Worm (Caenorhabditis elegans): Measurements from ENCODE around the gene exc-12.
A peak's percentile ranks its signal among the peaks of the same experiment; 100 is the strongest.

The exc-12 gene

ce11 chrIII:13530838-13531237, 39.4 kb downstream of the exc-12 start:
- no peak for TF ChIP-seq lin-11 (tag; optimal IDR thresholded peaks at IDR 0.05)
- no peak for TF ChIP-seq ama-1 (optimal IDR thresholded peaks at IDR 0.05)
- no peak for TF ChIP-seq C34F6.9 (tag; optimal IDR thresholded peaks at IDR 0.05)
- TF ChIP-seq egl-27 (tag; optimal IDR thresholded peaks at IDR 0.05): no peak
- no peak for TF ChIP-seq nhr-6 (tag; optimal IDR thresholded peaks at IDR 0.05)
- no peak for TF ChIP-seq R02D3.7 (tag; optimal IDR thresholded peaks at IDR 0.05)
- TF ChIP-seq sem-4 (tag; optimal IDR thresholded peaks at IDR 0.05): no peak
- TF ChIP-seq nhr-23 (tag; optimal IDR thresholded peaks at IDR 0.05): no peak
- TF ChIP-seq nhr-12 (tag; optimal IDR thresholded peaks at IDR 0.05): no peak
- TF ChIP-seq elt-3 (tag; optimal IDR thresholded peaks at IDR 0.05): no peak
- TF ChIP-seq Y55F3AM.14 (GFP tag; optimal IDR thresholded peaks at IDR 0.05): no peak
- no peak for TF ChIP-seq dmd-4 (tag; optimal IDR thresholded peaks at IDR 0.05)
- TF ChIP-seq ztf-11 (tag; optimal IDR thresholded peaks at IDR 0.05): no peak
- TF ChIP-seq lin-39 (tag; optimal IDR thresholded peaks at IDR 0.05): no peak
- TF ChIP-seq crh-2 (tag; optimal IDR thresholded peaks at IDR 0.05): no peak
- TF ChIP-seq peb-1 (tag; optimal IDR thresholded peaks at IDR 0.05): no peak
- no peak for TF ChIP-seq elt-1 (tag; optimal IDR thresholded peaks at IDR 0.05)

ce11 chrIII:13530017-13530416, 40.2 kb downstream of the exc-12 start:
- TF ChIP-seq egl-27 (tag; optimal IDR thresholded peaks at IDR 0.05): no peak
- no peak for TF ChIP-seq alr-1 (tag; optimal IDR thresholded peaks at IDR 0.05)
- TF ChIP-seq peb-1 (tag; optimal IDR thresholded peaks at IDR 0.05): no peak
- TF ChIP-seq sma-9 (GFP tag; optimal IDR thresholded peaks at IDR 0.05): peak; percentile 50
- TF ChIP-seq sma-9 (tag; optimal IDR thresholded peaks at IDR 0.05): no peak
- TF ChIP-seq gmeb-1 (tag; optimal IDR thresholded peaks at IDR 0.05): peak; percentile 75
- TF ChIP-seq C34F6.9 (tag; optimal IDR thresholded peaks at IDR 0.05): peak; percentile 53
- no peak for TF ChIP-seq dmd-4 (tag; optimal IDR thresholded peaks at IDR 0.05)
- TF ChIP-seq ceh-82 (tag; optimal IDR thresholded peaks at IDR 0.05): no peak
- TF ChIP-seq fos-1 (tag; optimal IDR thresholded peaks at IDR 0.05): peak; percentile 5
- peak; percentile 71 for TF ChIP-seq lin-11 (tag; optimal IDR thresholded peaks at IDR 0.05)
- TF ChIP-seq nhr-129 (tag; optimal IDR thresholded peaks at IDR 0.05): peak; percentile 53
- TF ChIP-seq F13H6.1 (tag; optimal IDR thresholded peaks at IDR 0.05): peak; percentile 41
- no peak for TF ChIP-seq ceh-16 (tag; optimal IDR thresholded peaks at IDR 0.05)
- no peak for TF ChIP-seq nhr-237 (tag; optimal IDR thresholded peaks at IDR 0.05)
- TF ChIP-seq mdl-1 (tag; optimal IDR thresholded peaks at IDR 0.05): no peak
- TF ChIP-seq nhr-6 (tag; optimal IDR thresholded peaks at IDR 0.05): no peak
- peak; percentile 96 for TF ChIP-seq blmp-1 (tag; optimal IDR thresholded peaks at IDR 0.05; ENCODE audit: insufficient read depth)
- TF ChIP-seq aly-2 (tag; optimal IDR thresholded peaks at IDR 0.05): no peak
- TF ChIP-seq ama-1 (optimal IDR thresholded peaks at IDR 0.05): no peak
- no peak for TF ChIP-seq ztf-1 (GFP tag; conservative IDR thresholded peaks at IDR 0.05)
- no peak for TF ChIP-seq skn-1 (tag; optimal IDR thresholded peaks at IDR 0.05)
- TF ChIP-seq elt-3 (tag; optimal IDR thresholded peaks at IDR 0.05): no peak
- peak; percentile 70 for TF ChIP-seq nhr-25 (tag; optimal IDR thresholded peaks at IDR 0.05)
- TF ChIP-seq lin-13 (GFP tag; optimal IDR thresholded peaks at IDR 0.05): peak; percentile 76
- no peak for TF ChIP-seq ztf-11 (tag; optimal IDR thresholded peaks at IDR 0.05)
- TF ChIP-seq Y55F3AM.14 (GFP tag; optimal IDR thresholded peaks at IDR 0.05): no peak
- TF ChIP-seq unc-55 (GFP tag; optimal IDR thresholded peaks at IDR 0.05): peak; percentile 80
- TF ChIP-seq R02D3.7 (tag; optimal IDR thresholded peaks at IDR 0.05): no peak
- TF ChIP-seq zag-1 (tag; optimal IDR thresholded peaks at IDR 0.05): no peak
- TF ChIP-seq mab-5 (tag; optimal IDR thresholded peaks at IDR 0.05): peak; percentile 3
- TF ChIP-seq unc-39 (tag; optimal IDR thresholded peaks at IDR 0.05): no peak
- TF ChIP-seq nhr-10 (tag; optimal IDR thresholded peaks at IDR 0.05): no peak
- no peak for TF ChIP-seq nhr-12 (tag; optimal IDR thresholded peaks at IDR 0.05)
- TF ChIP-seq ZK546.5 (tag; optimal IDR thresholded peaks at IDR 0.05): no peak
- TF ChIP-seq lin-39 (tag; optimal IDR thresholded peaks at IDR 0.05): no peak
- no peak for TF ChIP-seq mbf-1 (tag; optimal IDR thresholded peaks at IDR 0.05)
- TF ChIP-seq ztf-4 (tag; optimal IDR thresholded peaks at IDR 0.05): no peak
- peak; percentile 21 for TF ChIP-seq sem-4 (tag; optimal IDR thresholded peaks at IDR 0.05)
- TF ChIP-seq nhr-11 (tag; optimal IDR thresholded peaks at IDR 0.05): no peak
- TF ChIP-seq snpc-4 (tag; optimal IDR thresholded peaks at IDR 0.05): no peak
- TF ChIP-seq nhr-77 (tag; optimal IDR thresholded peaks at IDR 0.05): no peak
- TF ChIP-seq nhr-21 (tag; optimal IDR thresholded peaks at IDR 0.05): peak; percentile 60
- no peak for TF ChIP-seq nhr-23 (tag; optimal IDR thresholded peaks at IDR 0.05)
- peak; percentile 47 to 77 for TF ChIP-seq lsy-2 (tag; optimal IDR thresholded peaks at IDR 0.05)
- no peak for TF ChIP-seq elt-1 (tag; optimal IDR thresholded peaks at IDR 0.05)
- no peak for TF ChIP-seq sma-3 (GFP tag; optimal IDR thresholded peaks at IDR 0.05)
- no peak for TF ChIP-seq unc-62 (GFP tag; optimal IDR thresholded peaks at IDR 0.05)
- TF ChIP-seq crh-2 (tag; optimal IDR thresholded peaks at IDR 0.05): peak; percentile 70

Data from whole organism, L2 larva.